Fruit fly (Drosophila melanogaster): ENCODE results near the gene CG1421.

CG1421 gene

dm6 chr2L:21877006-21877405 is 25.8 kb upstream of the CG1421 start:
- no peak for TF ChIP-seq psq (optimal IDR thresholded peaks at IDR 0.05)
- no peak for TF ChIP-seq CG8478 (optimal IDR thresholded peaks at IDR 0.05)
- no peak for TF ChIP-seq usp (GFP tag; optimal IDR thresholded peaks at IDR 0.05)
- TF ChIP-seq pan (optimal IDR thresholded peaks at IDR 0.05): no peak
- no peak for TF ChIP-seq Dll (optimal IDR thresholded peaks at IDR 0.05)
- TF ChIP-seq EcR (GFP tag; optimal IDR thresholded peaks at IDR 0.05): no peak

dm6 chr2L:21879411-21879810 is 23.4 kb upstream of the CG1421 start:
- TF ChIP-seq pan (optimal IDR thresholded peaks at IDR 0.05) (no peak), psq (optimal IDR thresholded peaks at IDR 0.05) (no peak), usp (GFP tag; optimal IDR thresholded peaks at IDR 0.05) (no peak), EcR (GFP tag; optimal IDR thresholded peaks at IDR 0.05) (no peak), Dll (optimal IDR thresholded peaks at IDR 0.05) (no peak), CG8478 (optimal IDR thresholded peaks at IDR 0.05) (no peak)

DNA sequence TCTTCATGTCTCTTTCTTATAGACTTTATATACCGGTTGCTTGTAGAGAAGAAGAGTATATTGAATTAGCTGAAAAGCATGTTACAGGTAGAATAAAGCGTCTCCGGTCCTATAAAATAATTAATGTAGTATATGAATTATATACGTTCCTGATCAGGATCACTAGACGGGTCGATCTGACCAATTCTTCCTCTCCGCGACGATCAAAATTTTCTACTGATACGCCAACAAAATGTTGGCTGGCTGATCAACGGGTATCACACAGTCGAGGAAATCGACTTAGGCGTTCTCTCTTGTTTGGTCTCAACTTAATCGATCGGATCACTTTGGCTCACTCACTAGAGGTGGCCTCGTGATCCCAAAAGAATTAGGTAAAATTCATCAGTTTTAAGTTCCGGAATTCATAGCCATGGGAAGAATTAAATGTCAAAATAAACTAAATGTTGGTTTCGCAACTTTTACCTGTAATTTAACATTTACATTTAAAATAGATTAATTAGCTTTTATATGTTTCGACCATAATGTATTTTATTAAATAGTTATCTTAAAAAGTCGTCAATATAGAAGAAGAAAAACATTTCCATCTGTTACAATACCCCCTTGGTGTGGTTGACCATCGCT is 21.2 kb upstream of the CG1421 start:
- TF ChIP-seq pan (optimal IDR thresholded peaks at IDR 0.05) (no peak), psq (optimal IDR thresholded peaks at IDR 0.05) (no peak)

- TF ChIP-seq CG8478 (optimal IDR thresholded peaks at IDR 0.05): no peak
- no peak for TF ChIP-seq pan (optimal IDR thresholded peaks at IDR 0.05)
- TF ChIP-seq usp (GFP tag; optimal IDR thresholded peaks at IDR 0.05): no peak
- TF ChIP-seq psq (optimal IDR thresholded peaks at IDR 0.05): no peak
- no peak for TF ChIP-seq EcR (GFP tag; optimal IDR thresholded peaks at IDR 0.05)
- TF ChIP-seq Dll (optimal IDR thresholded peaks at IDR 0.05): no peak
These were observed 17.3 kb upstream of the CG1421 start for dm6 chr2L:21885502-21885901.

DNA sequence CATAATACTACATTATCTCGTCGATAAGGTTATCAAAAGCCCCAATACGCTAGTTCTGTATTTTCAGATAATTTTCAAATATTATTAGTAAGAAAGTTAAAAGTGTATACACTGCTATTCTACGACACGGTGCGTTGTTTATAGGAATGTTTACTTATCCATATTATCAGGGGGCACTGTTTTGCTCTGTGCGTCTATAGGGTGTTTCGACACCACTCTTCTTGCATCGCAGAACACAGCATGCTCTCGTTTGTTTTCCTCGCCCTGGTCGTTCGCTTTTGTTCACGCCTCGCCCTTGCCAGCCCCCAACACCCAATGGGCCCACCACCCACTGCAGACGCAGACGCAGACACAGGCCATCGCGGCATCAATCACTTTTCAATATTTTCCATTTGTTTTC is 16.5 kb upstream of the CG1421 start:
- TF ChIP-seq psq (optimal IDR thresholded peaks at IDR 0.05): no peak
- no peak for TF ChIP-seq usp (GFP tag; optimal IDR thresholded peaks at IDR 0.05)
- no peak for TF ChIP-seq Dll (optimal IDR thresholded peaks at IDR 0.05)
- no peak for TF ChIP-seq pan (optimal IDR thresholded peaks at IDR 0.05)
- no peak for TF ChIP-seq EcR (GFP tag; optimal IDR thresholded peaks at IDR 0.05)
- TF ChIP-seq CG8478 (optimal IDR thresholded peaks at IDR 0.05): no peak

DNA sequence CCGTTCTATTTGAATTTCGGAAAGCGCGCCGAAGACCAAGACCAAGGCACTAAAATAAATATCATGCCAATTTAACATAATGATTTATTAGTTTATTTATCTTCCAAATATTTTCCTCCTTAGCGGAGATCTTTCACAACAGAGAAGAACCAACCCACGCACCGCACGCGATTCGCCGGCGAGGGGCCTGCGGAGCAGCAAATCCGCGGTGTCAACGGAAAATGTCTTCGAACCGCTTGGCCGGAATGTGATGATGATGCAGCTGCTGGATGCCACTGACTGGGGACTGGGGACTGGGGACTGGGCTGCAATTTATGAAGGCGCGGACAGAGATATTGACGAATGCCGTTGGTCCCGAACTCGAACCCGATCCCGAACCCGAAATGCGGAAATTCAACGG is 15.2 kb upstream of the CG1421 start:
- TF ChIP-seq Dll (optimal IDR thresholded peaks at IDR 0.05): no peak

- no peak for TF ChIP-seq EcR (GFP tag; optimal IDR thresholded peaks at IDR 0.05)
- TF ChIP-seq pan (optimal IDR thresholded peaks at IDR 0.05): no peak
- no peak for TF ChIP-seq psq (optimal IDR thresholded peaks at IDR 0.05)
- no peak for TF ChIP-seq Dll (optimal IDR thresholded peaks at IDR 0.05)
- TF ChIP-seq CG8478 (optimal IDR thresholded peaks at IDR 0.05): no peak
- no peak for TF ChIP-seq usp (GFP tag; optimal IDR thresholded peaks at IDR 0.05)
These were observed 12.6 kb upstream of the CG1421 start for dm6 chr2L:21890205-21890604.

- TF ChIP-seq pan (optimal IDR thresholded peaks at IDR 0.05) (no peak), usp (GFP tag; optimal IDR thresholded peaks at IDR 0.05) (no peak), Dll (optimal IDR thresholded peaks at IDR 0.05) (no peak), psq (optimal IDR thresholded peaks at IDR 0.05) (no peak), CG8478 (optimal IDR thresholded peaks at IDR 0.05) (no peak)
These were observed 6.7 kb upstream of the CG1421 start for dm6 chr2L:21896046-21896445.

DNA sequence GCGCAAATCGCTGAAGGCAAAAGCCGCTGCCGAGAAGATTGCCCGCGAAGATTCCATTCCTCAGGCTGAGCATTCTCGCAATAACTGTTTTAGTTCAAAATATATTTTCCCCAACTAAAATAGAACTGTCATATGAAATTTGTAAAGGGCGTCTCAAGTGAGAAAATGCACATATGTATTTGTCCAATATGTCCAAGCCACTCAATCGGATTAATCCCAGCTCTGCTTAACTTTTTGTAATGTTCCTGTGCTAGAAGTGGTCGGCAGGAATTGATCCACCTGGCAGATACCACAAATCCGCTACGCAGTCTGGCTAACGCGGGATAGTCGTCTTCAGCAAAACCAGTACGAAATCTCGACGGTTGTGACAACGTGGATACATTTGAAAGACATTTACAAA is 4.6 kb upstream of the CG1421 start, which contains the start of gene CG11629:
TSS of gene CG11629 (minus strand) at position 101 of the 400 bp plus-strand sequence.
- no peak for TF ChIP-seq Dll (optimal IDR thresholded peaks at IDR 0.05)
- TF ChIP-seq psq (optimal IDR thresholded peaks at IDR 0.05): no peak
- TF ChIP-seq pan (optimal IDR thresholded peaks at IDR 0.05): no peak
- TF ChIP-seq EcR (GFP tag; optimal IDR thresholded peaks at IDR 0.05): no peak
- no peak for TF ChIP-seq CG8478 (optimal IDR thresholded peaks at IDR 0.05)
- TF ChIP-seq usp (GFP tag; optimal IDR thresholded peaks at IDR 0.05): no peak

DNA sequence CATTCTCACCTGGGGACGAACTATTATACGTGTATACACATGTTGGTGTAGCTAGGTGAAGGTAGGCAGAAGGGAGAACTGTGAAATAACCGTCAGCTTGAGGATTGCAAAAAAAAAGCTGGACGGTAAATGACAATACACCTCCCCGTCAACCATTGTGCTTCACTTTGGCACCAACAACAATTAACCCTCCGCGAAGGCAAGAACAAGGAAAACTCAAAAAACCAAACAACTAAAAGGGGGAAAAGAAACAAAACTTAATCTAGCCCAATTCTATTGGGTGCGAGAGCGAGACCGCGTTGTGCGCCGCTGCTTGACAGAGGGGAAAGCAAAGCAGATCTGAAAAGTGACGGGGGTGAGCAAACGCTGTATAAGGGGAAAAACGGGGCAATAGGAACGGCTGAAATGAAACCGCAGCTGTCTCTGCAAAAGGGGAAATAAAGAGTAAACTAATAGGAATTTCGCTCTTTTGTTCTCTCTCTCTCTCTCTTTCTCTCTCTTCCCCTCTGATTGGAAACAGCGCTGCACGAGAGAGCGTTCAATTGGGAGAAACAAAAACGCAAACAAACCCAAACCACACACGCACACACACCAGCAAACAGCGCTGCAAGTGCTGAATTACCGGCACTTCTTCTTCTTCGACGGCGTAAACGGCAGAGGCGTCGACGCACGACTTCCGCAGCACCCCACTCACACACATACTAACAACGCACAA is 3.6 kb upstream of the CG1421 start:
- TF ChIP-seq psq (optimal IDR thresholded peaks at IDR 0.05) (no peak), Dll (optimal IDR thresholded peaks at IDR 0.05) (peak; percentile 82)

- TF ChIP-seq psq (optimal IDR thresholded peaks at IDR 0.05): no peak
- TF ChIP-seq pan (optimal IDR thresholded peaks at IDR 0.05): no peak
- no peak for TF ChIP-seq EcR (GFP tag; optimal IDR thresholded peaks at IDR 0.05)
- TF ChIP-seq usp (GFP tag; optimal IDR thresholded peaks at IDR 0.05): no peak
- no peak for TF ChIP-seq Dll (optimal IDR thresholded peaks at IDR 0.05)
- TF ChIP-seq CG8478 (optimal IDR thresholded peaks at IDR 0.05): no peak
These were observed 1.4 kb downstream of the CG1421 start for dm6 chr2L:21904183-21904582.

- TF ChIP-seq psq (optimal IDR thresholded peaks at IDR 0.05) (no peak), pan (optimal IDR thresholded peaks at IDR 0.05) (no peak), CG8478 (optimal IDR thresholded peaks at IDR 0.05) (no peak), Dll (optimal IDR thresholded peaks at IDR 0.05) (no peak), EcR (GFP tag; optimal IDR thresholded peaks at IDR 0.05) (no peak), usp (GFP tag; optimal IDR thresholded peaks at IDR 0.05) (no peak)
These were observed 2.3 kb downstream of the CG1421 start for dm6 chr2L:21905139-21905538.

dm6 chr2L:21905989-21906388 is 3.2 kb downstream of the CG1421 start, which contains the start of gene CG1428:
Gene CG1428 (plus strand): TSS chr2L:21906289.
- TF ChIP-seq CG8478 (optimal IDR thresholded peaks at IDR 0.05) (no peak), usp (GFP tag; optimal IDR thresholded peaks at IDR 0.05) (no peak), EcR (GFP tag; optimal IDR thresholded peaks at IDR 0.05) (no peak), pan (optimal IDR thresholded peaks at IDR 0.05) (no peak), Dll (optimal IDR thresholded peaks at IDR 0.05) (no peak), psq (optimal IDR thresholded peaks at IDR 0.05) (no peak)
